Worm (Caenorhabditis elegans) whole organism, dauer: ENCODE results near the gene F21D9.4.

Source experiments
- unc-62 ChIP-seq: sonication (generic microtip); optimal IDR thresholded peaks from 2 replicates; lab custom pipeline; 2017; ENCODE audit warnings: missing biosample characterization, missing genetic modification reagents, missing genetic modification characterization

F21D9.4 gene

ce11 chrV:19276354-19276753, 22.7 kb downstream of the F21D9.4 start:
- no peak for TF ChIP-seq unc-62 (GFP tag; lab: Kevin White, UChicago)

DNA sequence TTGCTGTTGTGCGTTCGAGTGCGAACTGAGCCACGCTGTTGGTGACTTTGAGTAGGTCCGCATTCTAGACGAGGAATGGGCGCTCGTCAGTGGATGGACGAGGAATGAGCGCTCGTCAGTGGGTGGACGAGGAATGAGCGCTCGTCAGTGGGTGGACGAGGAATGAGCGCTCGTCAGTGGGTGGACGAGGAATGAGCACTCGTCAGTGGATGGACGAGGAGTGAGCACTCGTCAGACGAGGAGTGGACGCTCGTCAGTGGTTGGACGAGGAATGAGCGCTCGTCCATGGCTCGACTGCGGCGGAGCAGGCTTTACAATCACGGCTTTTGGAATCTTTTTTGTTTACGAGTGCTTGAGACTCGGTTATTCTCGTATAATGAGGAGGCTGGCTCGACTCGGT, 24.9 kb downstream of the F21D9.4 start:
- TF ChIP-seq unc-62 (GFP tag; lab: Kevin White, UChicago) = no peak

ce11 chrV:19279888-19280287, 26.3 kb downstream of the F21D9.4 start, which contains the start of gene F21D9.8:
Gene F21D9.8, minus strand, starts transcription at chrV:19279988.
- TF ChIP-seq unc-62 (GFP tag; lab: Kevin White, UChicago) = no peak

DNA sequence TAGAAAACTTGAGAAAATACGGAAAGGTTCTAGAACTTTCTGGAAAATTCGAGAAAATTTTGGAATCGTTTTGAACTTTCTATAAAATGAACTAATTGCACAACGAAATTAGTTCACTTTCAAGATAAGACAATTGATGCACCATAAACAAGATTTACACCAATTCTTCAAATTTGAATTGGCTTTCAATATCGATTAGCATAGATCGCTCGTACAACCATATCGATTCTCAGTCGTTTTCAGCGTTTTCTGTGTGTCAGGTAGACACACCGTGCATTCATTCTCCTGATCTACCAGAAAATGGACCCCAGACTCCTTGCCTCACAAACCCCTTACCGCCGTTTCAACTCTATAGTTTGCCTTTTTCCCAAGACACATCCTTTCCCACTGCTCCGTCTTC, 28.7 kb downstream of the F21D9.4 start, which contains the start of gene fbxb-117:
Gene fbxb-117, plus strand, starts transcription at position 301 of the 400 bp plus-strand sequence.
- no peak for TF ChIP-seq unc-62 (GFP tag; lab: Kevin White, UChicago)

- TF ChIP-seq unc-62 (GFP tag; lab: Kevin White, UChicago) = no peak
Observed at ce11 chrV:19285921-19286320, 32.3 kb downstream of the F21D9.4 start.

- no peak for TF ChIP-seq unc-62 (GFP tag; lab: Kevin White, UChicago)
Observed at ce11 chrV:19288073-19288805, 34.6 kb downstream of the F21D9.4 start, which contains the start of the genes F55C9.3 and fbxb-57. Gene F55C9.3, minus strand, starts transcription at chrV:19288173. Gene fbxb-57, plus strand, starts transcription at chrV:19288755.

ce11 chrV:19293025-19293424, 39.4 kb downstream of the F21D9.4 start, which contains the start of gene F55C9.5:
Gene F55C9.5, minus strand, starts transcription at chrV:19293125.
- no peak for TF ChIP-seq unc-62 (GFP tag; lab: Kevin White, UChicago)

- no peak for TF ChIP-seq unc-62 (GFP tag; lab: Kevin White, UChicago)
Observed at ce11 chrV:19296723-19297122, 43.1 kb downstream of the F21D9.4 start, which contains the start of gene F55C9.6. Gene F55C9.6, minus strand, starts transcription at chrV:19296823.

- no peak for TF ChIP-seq unc-62 (GFP tag; lab: Kevin White, UChicago)
Observed at ce11 chrV:19297510-19297909, 43.9 kb downstream of the F21D9.4 start, which contains the start of gene fbxb-60. Gene fbxb-60, plus strand, starts transcription at chrV:19297810.

- TF ChIP-seq unc-62 (GFP tag; lab: Kevin White, UChicago) = no peak
Observed at ce11 chrV:19299262-19299661, 45.6 kb downstream of the F21D9.4 start, which contains the start of gene F55C9.14. Gene F55C9.14, plus strand, starts transcription at chrV:19299562.

- no peak for TF ChIP-seq unc-62 (GFP tag; lab: Kevin White, UChicago)
Observed at ce11 chrV:19301934-19302333, 48.3 kb downstream of the F21D9.4 start, which contains the start of gene fbxb-62. Gene fbxb-62, minus strand, starts transcription at chrV:19302034.

DNA sequence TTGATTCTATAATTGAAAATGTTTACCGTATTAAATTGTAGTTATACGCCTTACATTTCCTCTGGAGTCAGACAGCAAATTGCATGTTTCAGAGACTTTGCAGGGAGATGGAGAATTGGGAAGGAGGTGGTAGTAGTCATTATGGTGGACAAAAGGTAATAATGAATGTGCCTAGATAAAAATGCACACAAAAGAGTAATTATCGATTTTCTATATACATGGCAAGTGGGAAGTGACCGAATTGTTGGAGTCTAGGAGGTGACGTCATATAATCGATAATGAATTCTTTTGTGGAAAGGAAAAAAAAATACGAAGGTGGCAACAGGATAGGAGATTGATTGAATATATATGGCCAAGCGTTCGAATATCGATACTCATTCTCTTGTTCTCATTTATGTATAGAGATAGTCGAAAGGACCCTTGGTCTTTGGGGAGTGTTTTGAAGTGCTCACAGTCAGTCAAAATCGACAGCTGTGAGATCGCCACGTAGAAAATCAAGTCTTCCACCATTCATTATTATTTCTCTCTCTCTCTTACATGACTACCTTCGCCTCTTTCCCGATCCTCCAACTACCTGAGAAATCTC, 50.1 kb downstream of the F21D9.4 start, which contains the start of the genes fbxb-63 and fbxb-61:
Gene fbxb-63, minus strand, starts transcription at position 142 of the 586 bp plus-strand sequence.
Gene fbxb-61, plus strand, starts transcription at position 536 of the 586 bp plus-strand sequence.
- TF ChIP-seq unc-62 (GFP tag; lab: Kevin White, UChicago) = no peak
